Worm (Caenorhabditis elegans) whole organism, dauer: ENCODE results near the gene ccm-2.

Experiments
- unc-62 ChIP-seq: sonication (generic microtip); optimal IDR thresholded peaks from 2 replicates; lab custom pipeline; 2017; ENCODE audit warnings: missing biosample characterization, missing genetic modification reagents, missing genetic modification characterization

Gene ccm-2

DNA sequence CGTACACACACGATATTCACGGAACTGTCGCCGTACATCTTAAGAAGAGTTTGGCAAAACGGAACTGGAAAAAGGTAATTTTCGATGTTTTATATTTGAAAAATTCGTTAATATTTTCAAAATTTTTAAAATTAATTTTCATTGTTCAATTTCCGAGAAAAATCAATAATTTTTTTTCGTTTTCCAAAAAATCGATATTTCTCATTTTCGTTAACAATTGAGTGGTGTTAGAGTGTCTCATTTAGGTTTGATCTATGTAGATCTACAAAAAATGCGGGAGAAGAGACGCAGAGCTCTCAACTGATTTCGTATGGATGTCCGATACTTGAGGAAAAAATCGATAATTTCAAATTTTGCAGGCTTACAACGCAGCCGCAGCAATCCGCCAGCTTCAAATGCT lies 1.3 kb upstream of the ccm-2 start:
- no peak for TF ChIP-seq unc-62 (GFP tag; lab: Kevin White, UChicago)

DNA sequence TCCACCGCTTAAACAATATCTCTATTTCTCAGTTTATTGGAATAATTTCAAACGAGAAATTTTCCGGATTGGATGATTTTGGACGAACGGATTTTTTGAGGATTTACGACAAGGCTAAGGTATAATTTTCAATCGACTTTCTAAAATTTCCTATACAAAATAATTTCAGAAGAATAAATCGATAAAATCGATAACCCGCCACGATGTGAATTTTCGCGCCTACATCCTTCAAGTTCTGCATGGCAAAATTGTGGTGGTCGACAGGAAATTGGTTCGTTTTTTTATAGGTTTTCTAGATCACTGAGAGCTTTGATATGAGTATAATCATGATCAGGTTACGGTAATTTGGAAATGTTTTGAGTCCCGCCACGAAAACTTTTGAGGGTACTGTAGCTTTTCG lies 544 bp downstream of the ccm-2 start:
- TF ChIP-seq unc-62 (GFP tag; lab: Kevin White, UChicago): no peak

- TF ChIP-seq unc-62 (GFP tag; lab: Kevin White, UChicago): no peak
Measured at ce11 chrIV:1837134-1837533, 2.7 kb downstream of the ccm-2 start.

DNA sequence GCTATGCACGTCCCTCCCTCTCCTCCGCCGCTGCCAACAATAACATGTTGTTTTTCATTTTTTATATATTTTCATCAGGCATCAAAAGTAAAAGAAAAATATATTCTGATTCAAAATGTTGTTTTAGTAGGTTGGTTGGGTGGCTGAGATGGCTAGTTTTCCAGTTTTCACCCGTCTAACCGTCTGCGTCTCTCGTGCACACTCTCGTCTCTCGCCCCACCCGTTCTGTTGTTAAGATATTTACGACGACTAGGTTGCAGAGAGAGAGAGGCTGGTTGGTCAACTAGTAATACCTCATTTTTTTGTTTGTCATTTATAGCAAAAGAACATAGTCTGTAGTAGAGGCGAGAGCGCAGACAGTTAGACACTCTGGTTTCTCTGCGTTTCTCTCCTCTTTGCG lies 4.2 kb downstream of the ccm-2 start:
- TF ChIP-seq unc-62 (GFP tag; lab: Kevin White, UChicago): no peak

- TF ChIP-seq unc-62 (GFP tag; lab: Kevin White, UChicago): no peak
Measured at ce11 chrIV:1842314-1842713, 7.9 kb downstream of the ccm-2 start.

- TF ChIP-seq unc-62 (GFP tag; lab: Kevin White, UChicago): no peak
Measured at ce11 chrIV:1843611-1844010, 9.2 kb downstream of the ccm-2 start.

ce11 chrIV:1844624-1845023 lies 10.2 kb downstream of the ccm-2 start:
- TF ChIP-seq unc-62 (GFP tag; lab: Kevin White, UChicago): no peak

ce11 chrIV:1845061-1845460 lies 10.6 kb downstream of the ccm-2 start:
- no peak for TF ChIP-seq unc-62 (GFP tag; lab: Kevin White, UChicago)

DNA sequence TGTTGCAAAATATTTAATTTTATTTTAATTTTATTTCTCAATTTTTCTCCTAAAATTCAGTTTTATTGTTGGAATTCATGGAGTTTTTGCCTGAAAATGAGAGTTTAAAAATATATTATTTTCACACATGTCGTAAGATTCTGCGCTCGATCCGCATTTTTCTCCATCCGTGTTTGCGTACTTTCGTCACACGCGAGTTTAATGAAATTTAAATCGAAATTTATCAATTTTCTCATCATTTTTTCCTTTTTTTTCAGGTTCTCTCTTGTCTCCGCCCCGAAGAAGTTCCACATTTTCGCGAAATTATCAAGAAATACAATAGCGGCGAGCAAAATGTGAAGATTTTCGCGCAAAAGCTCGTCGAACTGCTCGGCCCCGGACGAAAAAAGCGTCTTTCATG lies 12.0 kb downstream of the ccm-2 start:
- no peak for TF ChIP-seq unc-62 (GFP tag; lab: Kevin White, UChicago)

ce11 chrIV:1847912-1848311 lies 13.5 kb downstream of the ccm-2 start, which contains the start of gene egl-4:
egl-4 (plus strand) TSS chrIV:1848071.
- TF ChIP-seq unc-62 (GFP tag; lab: Kevin White, UChicago): no peak

- TF ChIP-seq unc-62 (GFP tag; lab: Kevin White, UChicago): no peak
Measured at ce11 chrIV:1853934-1854438, 19.6 kb downstream of the ccm-2 start.

- no peak for TF ChIP-seq unc-62 (GFP tag; lab: Kevin White, UChicago)
Measured at ce11 chrIV:1857866-1858271, 23.4 kb downstream of the ccm-2 start.

- TF ChIP-seq unc-62 (GFP tag; lab: Kevin White, UChicago): no peak
Measured at ce11 chrIV:1859365-1859982, 25.0 kb downstream of the ccm-2 start.

- TF ChIP-seq unc-62 (GFP tag; lab: Kevin White, UChicago): no peak
Measured at ce11 chrIV:1860965-1861364, 26.5 kb downstream of the ccm-2 start.

- TF ChIP-seq unc-62 (GFP tag; lab: Kevin White, UChicago): no peak
Measured at ce11 chrIV:1862655-1863054, 28.2 kb downstream of the ccm-2 start.

DNA sequence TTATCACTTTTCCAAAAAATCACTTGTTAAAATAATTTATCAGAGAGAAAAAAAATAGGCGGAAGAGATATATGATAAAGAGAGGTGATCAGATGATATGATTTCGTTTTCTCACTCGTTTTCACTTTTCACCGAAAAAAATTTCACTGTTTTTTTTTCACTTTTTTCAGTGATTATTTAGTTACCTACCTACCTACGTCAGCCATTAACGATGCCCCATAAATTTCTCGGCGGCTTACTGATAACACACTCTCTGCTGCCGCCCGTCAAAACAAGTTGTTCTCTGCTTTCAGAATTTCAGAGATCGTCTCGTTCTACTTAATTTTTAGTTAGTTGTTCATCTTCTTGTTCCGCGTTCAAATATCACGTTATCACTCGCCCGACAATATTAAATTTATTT lies 32.4 kb downstream of the ccm-2 start:
- no peak for TF ChIP-seq unc-62 (GFP tag; lab: Kevin White, UChicago)

DNA sequence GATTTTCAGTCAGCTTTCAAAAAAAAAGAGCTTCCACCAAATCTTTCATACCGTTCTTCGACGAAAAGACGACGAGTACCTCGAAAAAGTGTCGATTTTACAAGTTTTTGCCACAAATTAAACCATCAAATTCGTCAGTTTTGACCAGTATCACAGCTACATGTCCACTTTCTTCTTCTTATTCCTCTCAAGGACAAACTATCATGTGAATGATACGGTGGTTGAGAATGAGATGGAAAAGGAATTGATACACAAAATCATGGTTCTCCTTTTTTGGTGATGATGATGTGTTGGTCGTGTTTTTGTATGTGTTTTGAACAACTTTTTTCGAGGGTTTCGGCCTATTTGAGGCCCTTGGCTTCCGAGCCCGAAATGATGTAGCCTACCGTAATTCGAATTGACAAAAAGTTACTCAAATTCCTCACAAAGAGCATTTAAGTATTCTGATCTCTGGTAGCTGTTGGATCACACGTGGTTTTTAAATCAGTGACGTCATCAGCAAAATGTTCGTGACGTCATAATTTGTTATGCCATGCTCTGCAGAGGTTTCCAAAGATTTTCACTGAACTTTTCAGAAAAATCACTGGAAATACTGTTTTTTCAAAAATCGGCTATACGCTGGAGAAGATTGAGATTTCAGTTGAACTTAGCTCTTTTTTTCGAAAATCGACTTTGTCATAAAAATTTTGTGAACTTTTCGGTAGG lies 33.6 kb downstream of the ccm-2 start:
- no peak for TF ChIP-seq unc-62 (GFP tag; lab: Kevin White, UChicago)
